Fruit fly (Drosophila melanogaster) whole organism, embryonic: ENCODE data around the gene CG6126.

Experiments used
- Adf1 ChIP-seq: fragments of 200-800 bp; sonication (Bioruptor generic); IDR thresholded peaks from 2 replicates; pipeline ENCODE4 v1.3.6; 2022; ENCODE audit warnings: missing biosample characterization, missing genetic modification characterization
- Atf-2 ChIP-seq: fragments of 200-800 bp; sonication (Bioruptor generic); optimal IDR thresholded peaks from 2 replicates; lab custom pipeline; 2016; ENCODE audit warnings: missing biosample characterization, missing genetic modification characterization
- BtbVII ChIP-seq: fragments of 200-800 bp; sonication (Bioruptor generic); optimal IDR thresholded peaks from 3 replicates; lab custom pipeline; 2017; ENCODE audit warnings: missing biosample characterization, mild to moderate bottlenecking, missing genetic modification characterization
- CG10543 ChIP-seq: fragments of 200-800 bp; sonication (Bioruptor generic); optimal IDR thresholded peaks from 3 replicates; lab custom pipeline; 2017; ENCODE audit warnings: missing biosample characterization, mild to moderate bottlenecking, missing genetic modification characterization, moderate library complexity
- CG11696 ChIP-seq: fragments of 200-800 bp; sonication (Bioruptor generic); IDR thresholded peaks from 2 replicates; pipeline ENCODE4 v1.3.6; 2022; ENCODE audit warnings: missing biosample characterization, missing genetic modification characterization
- CG13424 ChIP-seq: fragments of 200-800 bp; sonication (Bioruptor generic); optimal IDR thresholded peaks from 2 replicates; lab custom pipeline; 2019; ENCODE audit warnings: missing biosample characterization, mild to moderate bottlenecking, missing genetic modification characterization, moderate library complexity
- CG14667 ChIP-seq: fragments of 200-800 bp; sonication (Bioruptor generic); IDR thresholded peaks from 2 replicates; pipeline ENCODE4 v1.3.6; 2022; ENCODE audit warnings: missing biosample characterization, missing genetic modification characterization
- CG1529 ChIP-seq: fragments of 200-800 bp; sonication (Bioruptor generic); optimal IDR thresholded peaks from 3 replicates; lab custom pipeline; 2018; ENCODE audit warnings: missing biosample characterization, missing genetic modification characterization
- CG1603 ChIP-seq: fragments of 200-800 bp; sonication (Bioruptor generic); optimal IDR thresholded peaks from 2 replicates; lab custom pipeline; 2019; ENCODE audit warnings: missing biosample characterization, mild to moderate bottlenecking, missing genetic modification characterization, moderate library complexity
- CG17385 ChIP-seq: fragments of 200-800 bp; sonication (Bioruptor generic); optimal IDR thresholded peaks from 3 replicates; lab custom pipeline; 2018; ENCODE audit warnings: missing biosample characterization, mild to moderate bottlenecking, missing genetic modification characterization
- CG31388 ChIP-seq: fragments of 200-800 bp; sonication (Bioruptor generic); optimal IDR thresholded peaks from 2 replicates; lab custom pipeline; 2016; ENCODE audit warnings: missing biosample characterization, missing genetic modification characterization
- CG32772 ChIP-seq: fragments of 200-800 bp; sonication (Bioruptor generic); IDR thresholded peaks from 2 replicates; pipeline ENCODE4 v1.3.6; 2022; ENCODE audit warnings: missing biosample characterization, missing genetic modification characterization
- CG3726 ChIP-seq: fragments of 200-800 bp; sonication (Bioruptor generic); IDR thresholded peaks from 3 replicates; pipeline ENCODE4, ENCODE4 v1.3.6; 2022; ENCODE audit warnings: missing biosample characterization, missing genetic modification characterization
- CG5953 ChIP-seq: fragments of 200-800 bp; sonication (Bioruptor generic); IDR thresholded peaks from 2 replicates; pipeline ENCODE4 v1.3.6; 2022; ENCODE audit warnings: missing biosample characterization, missing genetic modification characterization
- CG7357 ChIP-seq: fragments of 200-800 bp; sonication (Bioruptor generic); IDR thresholded peaks from 3 replicates; pipeline ENCODE4 v1.3.6; 2022; ENCODE audit warnings: missing biosample characterization, missing genetic modification characterization
- Camta ChIP-seq: fragments of 200-800 bp; sonication (Bioruptor generic); optimal IDR thresholded peaks from 2 replicates; lab custom pipeline; 2016; ENCODE audit warnings: missing biosample characterization, missing genetic modification characterization
- CoRest ChIP-seq: fragments of 200-800 bp; sonication (Bioruptor generic); optimal IDR thresholded peaks from 3 replicates; lab custom pipeline; 2018; ENCODE audit warnings: missing biosample characterization, mild to moderate bottlenecking, missing genetic modification characterization, moderate library complexity
- D19A ChIP-seq: fragments of 200-800 bp; optimal IDR thresholded peaks from 3 replicates; lab custom pipeline; 2019; ENCODE audit warnings: missing biosample characterization, mild to moderate bottlenecking, missing genetic modification characterization, moderate library complexity
- Doc3 ChIP-seq: fragments of 200-800 bp; sonication (Bioruptor generic); IDR thresholded peaks from 3 replicates; pipeline ENCODE4 v1.3.6; 2022; ENCODE audit warnings: missing biosample characterization, missing genetic modification characterization; ENCODE audit not compliant: partially characterized antibody
- Fer3 ChIP-seq: fragments of 200-800 bp; sonication (Bioruptor generic); optimal IDR thresholded peaks from 2 replicates; lab custom pipeline; 2018; ENCODE audit warnings: missing biosample characterization, mild to moderate bottlenecking, missing genetic modification characterization, moderate library complexity
- Side ChIP-seq: fragments of 200-800 bp; sonication (Bioruptor generic); optimal IDR thresholded peaks from 2 replicates; lab custom pipeline; 2016; ENCODE audit warnings: missing biosample characterization, missing genetic modification characterization
- Sin3A ChIP-seq: fragments of >200 bp; optimal IDR thresholded peaks from 2 replicates; lab custom pipeline; 2018
- Tbp ChIP-seq: fragments of >200 bp; optimal IDR thresholded peaks from 2 replicates; lab custom pipeline; 2018; ENCODE audit warnings: missing biosample characterization, missing genetic modification characterization
- Vsx1 ChIP-seq: fragments of 200-800 bp; sonication (Bioruptor generic); optimal IDR thresholded peaks from 2 replicates; lab custom pipeline; 2017; ENCODE audit warnings: missing biosample characterization, mild to moderate bottlenecking, missing genetic modification characterization, missing genetic modification reagents
- abd-A ChIP-seq: fragments of 200-800 bp; sonication (Bioruptor generic); optimal IDR thresholded peaks from 3 replicates; lab custom pipeline; 2019; ENCODE audit warnings: missing biosample characterization, mild to moderate bottlenecking, missing genetic modification characterization, moderate library complexity
- ac ChIP-seq: fragments of 200-800 bp; sonication (Bioruptor generic); optimal IDR thresholded peaks from 3 replicates; lab custom pipeline; 2017; ENCODE audit warnings: missing biosample characterization, mild to moderate bottlenecking, missing genetic modification characterization
- az2 ChIP-seq: fragments of 200-800 bp; sonication (Bioruptor generic); optimal IDR thresholded peaks from 3 replicates; lab custom pipeline; 2016; ENCODE audit warnings: missing biosample characterization, missing genetic modification characterization
- cas ChIP-seq: fragments of 200-800 bp; sonication (Bioruptor generic); IDR thresholded peaks from 2 replicates; pipeline ENCODE4 v1.3.6; 2022; ENCODE audit warnings: missing biosample characterization, missing genetic modification characterization
- chm ChIP-seq: fragments of 200-800 bp; sonication (Bioruptor generic); IDR thresholded peaks from 2 replicates; pipeline ENCODE4 v1.3.6; 2022; ENCODE audit warnings: missing biosample characterization, missing genetic modification characterization
- crol ChIP-seq: fragments of 200-800 bp; sonication (Bioruptor generic); IDR thresholded peaks from 2 replicates; pipeline ENCODE4 v1.3.6; 2022; ENCODE audit warnings: missing biosample characterization, missing genetic modification characterization
- dimm ChIP-seq: fragments of 200-800 bp; sonication (Bioruptor generic); IDR thresholded peaks from 2 replicates; pipeline ENCODE4 v1.3.6; 2022; ENCODE audit warnings: missing biosample characterization, missing genetic modification characterization
- esg ChIP-seq: fragments of 200-800 bp; sonication (Bioruptor generic); conservative IDR thresholded peaks from 2 replicates; pipeline ENCODE4 v1.3.6; 2022; ENCODE audit warnings: missing biosample characterization, missing genetic modification characterization
- fd96Cb ChIP-seq: fragments of 200-800 bp; sonication (Bioruptor generic); optimal IDR thresholded peaks from 2 replicates; lab custom pipeline; 2018; ENCODE audit warnings: missing biosample characterization, mild to moderate bottlenecking, missing genetic modification characterization, moderate library complexity
- grn ChIP-seq: fragments of 200-800 bp; sonication (Bioruptor generic); optimal IDR thresholded peaks from 3 replicates; lab custom pipeline; 2017; ENCODE audit warnings: missing biosample characterization, missing genetic modification characterization
- ham ChIP-seq: fragments of 200-800 bp; sonication (Bioruptor generic); IDR thresholded peaks from 2 replicates; pipeline ENCODE4 v1.3.6; 2022; ENCODE audit warnings: missing biosample characterization, missing genetic modification characterization
- her ChIP-seq: fragments of 200-800 bp; sonication (Bioruptor generic); optimal IDR thresholded peaks from 2 replicates; lab custom pipeline; 2016; ENCODE audit warnings: missing biosample characterization, missing genetic modification characterization
- ind ChIP-seq: fragments of 200-800 bp; sonication (Bioruptor generic); optimal IDR thresholded peaks from 3 replicates; lab custom pipeline; 2016; ENCODE audit warnings: missing biosample characterization, missing genetic modification characterization
- nmo ChIP-seq: fragments of 200-800 bp; sonication (Bioruptor generic); optimal IDR thresholded peaks from 2 replicates; lab custom pipeline; 2018; ENCODE audit warnings: missing biosample characterization, mild to moderate bottlenecking, missing genetic modification characterization, moderate library complexity
- peb ChIP-seq: fragments of 200-800 bp; sonication (Bioruptor generic); IDR thresholded peaks from 2 replicates; pipeline ENCODE4 v1.3.6; 2022; ENCODE audit warnings: missing biosample characterization, missing genetic modification characterization
- pho ChIP-seq: fragments of 200-800 bp; sonication (Bioruptor generic); optimal IDR thresholded peaks from 2 replicates; lab custom pipeline; 2016; ENCODE audit warnings: missing biosample characterization, missing genetic modification characterization
- pros ChIP-seq: fragments of 200-800 bp; sonication (Bioruptor generic); optimal IDR thresholded peaks from 3 replicates; lab custom pipeline; 2019; ENCODE audit warnings: missing biosample characterization, mild to moderate bottlenecking, missing genetic modification characterization, moderate library complexity
- shn ChIP-seq: fragments of 200-800 bp; sonication (Bioruptor generic); optimal IDR thresholded peaks from 3 replicates; lab custom pipeline; 2016; ENCODE audit warnings: missing biosample characterization, missing genetic modification characterization
- so ChIP-seq: fragments of 200-800 bp; sonication (Bioruptor generic); IDR thresholded peaks from 3 replicates; pipeline ENCODE4 v1.3.6; 2022; ENCODE audit warnings: missing biosample characterization, missing genetic modification characterization
- unc-4 ChIP-seq: fragments of 200-800 bp; sonication (Bioruptor generic); IDR thresholded peaks from 2 replicates; pipeline ENCODE4 v1.3.6; 2022; ENCODE audit warnings: missing biosample characterization, missing genetic modification characterization; ENCODE audit not compliant: partially characterized antibody
- vnd ChIP-seq: fragments of 200-800 bp; sonication (Bioruptor generic); IDR thresholded peaks from 3 replicates; pipeline ENCODE4 v1.3.6; 2022; ENCODE audit warnings: missing biosample characterization, missing genetic modification characterization; ENCODE audit not compliant: partially characterized antibody
- vvl ChIP-seq: fragments of 200-800 bp; sonication (Bioruptor generic); IDR thresholded peaks from 2 replicates; pipeline ENCODE4 v1.3.6; 2022; ENCODE audit warnings: missing biosample characterization, missing genetic modification characterization
- wor ChIP-seq: fragments of 200-800 bp; sonication (Bioruptor generic); IDR thresholded peaks from 2 replicates; pipeline ENCODE4 v1.3.6; 2022; ENCODE audit warnings: missing biosample characterization, missing genetic modification characterization
- zen ChIP-seq: fragments of 200-800 bp; sonication (Bioruptor generic); optimal IDR thresholded peaks from 3 replicates; lab custom pipeline; 2018; ENCODE audit warnings: missing biosample characterization, mild to moderate bottlenecking, missing genetic modification characterization, moderate library complexity
- zfh1 ChIP-seq: fragments of 200-800 bp; sonication (Bioruptor generic); IDR thresholded peaks from 3 replicates; pipeline ENCODE4 v1.3.6; 2022; ENCODE audit warnings: missing biosample characterization, missing genetic modification characterization

CG6126 gene

dm6 chr3R:16187737-16188136 lies 15.1 kb downstream of the CG6126 start:
- TF ChIP-seq her (GFP tag; lab: Kevin White, UChicago) (no peak), CG11696 (GFP tag; lab: Robert Waterston, UW) (no peak), zfh1 (no peak), pho (GFP tag; lab: Kevin White, UChicago) (no peak), pros (GFP tag; lab: Kevin White, UChicago) (no peak), CoRest (tag; lab: Kevin White, UChicago) (no peak), shn (GFP tag; lab: Kevin White, UChicago) (no peak), nmo (GFP tag; lab: Kevin White, UChicago) (no peak), CG17385 (GFP tag; lab: Kevin White, UChicago) (no peak), crol (GFP tag; lab: Robert Waterston, UW) (peak; percentile 57), esg (GFP tag; lab: Robert Waterston, UW) (no peak), grn (GFP tag; lab: Kevin White, UChicago) (no peak), unc-4 (GFP tag; lab: Robert Waterston, UW) (no peak), D19A (peak; percentile 93), ac (peak; percentile 1), CG1529 (GFP tag; lab: Kevin White, UChicago) (no peak), ham (GFP tag; lab: Robert Waterston, UW) (no peak), Adf1 (no peak), chm (GFP tag; lab: Robert Waterston, UW) (0 out of 2 replicates have a peak, but pooled peaks have one; percentile 23), Camta (GFP tag; lab: Kevin White, UChicago) (no peak), CG32772 (GFP tag; lab: Robert Waterston, UW) (no peak), Fer3 (tag; lab: Kevin White, UChicago) (no peak)
- TF ChIP-seq, all 482 proteins: peak for 4

dm6 chr3R:16186791-16187681 lies 15.8 kb downstream of the CG6126 start, which contains the start of gene sra:
Gene sra (plus strand): TSS chr3R:16186999.
- TF ChIP-seq CG3726 (GFP tag; lab: Robert Waterston, UW) (no peak), CG13424 (tag; lab: Kevin White, UChicago) (peak; percentile 29), BtbVII (no peak), Sin3A (lab: Kevin White, UChicago) (peak; percentile 66), ind (GFP tag; lab: Kevin White, UChicago) (no peak), CG5953 (no peak), az2 (GFP tag; lab: Kevin White, UChicago) (no peak), dimm (GFP tag; lab: Robert Waterston, UW) (no peak), Doc3 (GFP tag; lab: Robert Waterston, UW) (peak; percentile 93), peb (GFP tag; lab: Robert Waterston, UW) (no peak), vvl (GFP tag; lab: Robert Waterston, UW) (peak; percentile 68), CG14667 (GFP tag; lab: Robert Waterston, UW) (no peak), cas (GFP tag; lab: Robert Waterston, UW) (no peak), fd96Cb (tag; lab: Kevin White, UChicago) (no peak), zen (tag; lab: Kevin White, UChicago) (no peak), CG7357 (GFP tag; lab: Robert Waterston, UW) (0 out of 3 replicates have a peak, but pooled peaks have one; percentile 5), Camta (GFP tag; lab: Kevin White, UChicago) (no peak), vnd (GFP tag; lab: Robert Waterston, UW) (peak; percentile 95), Tbp (GFP tag; lab: Kevin White, UChicago) (no peak), CG10543 (peak; percentile 26), CG31388 (no peak), CG17385 (GFP tag; lab: Kevin White, UChicago) (peak; percentile 37), Atf-2 (GFP tag; lab: Kevin White, UChicago) (no peak), Vsx1 (GFP tag; lab: Kevin White, UChicago) (no peak), so (GFP tag; lab: Robert Waterston, UW) (0 out of 3 replicates have a peak, but pooled peaks have one; percentile 21), CG1603 (tag; lab: Kevin White, UChicago) (peak; percentile 82), wor (no peak), abd-A (no peak), Side (GFP tag; lab: Kevin White, UChicago) (peak; percentile 47)
